Fruit fly (Drosophila melanogaster): ENCODE data around the gene CG8907.

DNA sequence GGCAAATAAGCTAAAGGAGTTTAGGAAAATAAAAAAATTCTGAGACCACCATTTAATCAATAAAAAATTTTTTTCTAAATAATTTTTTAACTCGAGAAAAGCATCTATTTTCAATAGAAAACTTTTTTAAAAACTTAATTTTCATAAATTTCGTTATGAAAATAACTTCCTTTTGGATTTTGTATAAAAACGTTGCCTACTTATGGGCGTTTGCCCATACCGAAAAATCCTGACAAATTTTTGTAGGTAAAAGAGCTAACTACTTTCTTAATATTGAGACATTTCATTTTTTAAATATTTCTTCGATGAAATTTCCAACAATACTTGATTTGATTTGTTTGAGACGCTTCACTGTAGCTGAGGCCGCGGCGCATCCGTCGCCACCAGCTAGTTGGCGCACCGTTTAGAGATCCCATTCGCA is 52.2 kb downstream of the CG8907 start:
- TF ChIP-seq Rel (GFP tag; optimal IDR thresholded peaks at IDR 0.05) (no peak), Rel (tag; optimal IDR thresholded peaks at IDR 0.05) (no peak), rgr (GFP tag; optimal IDR thresholded peaks at IDR 0.05) (no peak), CrebA (GFP tag; optimal IDR thresholded peaks at IDR 0.05; ENCODE audit: borderline replicate concordance) (no peak)
